Worm (Caenorhabditis elegans): ENCODE measurements around the gene coq-6.

coq-6 gene

ce11 chrV:9326903-9327302 lies 9.7 kb upstream of the coq-6 start:
- TF ChIP-seq egl-13 (tag; optimal IDR thresholded peaks at IDR 0.05) (no peak), F16B12.6 (tag; optimal IDR thresholded peaks at IDR 0.05) (no peak), lin-13 (GFP tag; optimal IDR thresholded peaks at IDR 0.05) (no peak), lin-15B (tag; optimal IDR thresholded peaks at IDR 0.05) (no peak), blmp-1 (tag; optimal IDR thresholded peaks at IDR 0.05) (no peak), nhr-85 (tag) (no peak), xbp-1 (tag; optimal IDR thresholded peaks at IDR 0.05) (no peak)

ce11 chrV:9327691-9328090 lies 8.9 kb upstream of the coq-6 start:
- no peak for TF ChIP-seq tlp-1 (tag; optimal IDR thresholded peaks at IDR 0.05)
- TF ChIP-seq aha-1 (tag; optimal IDR thresholded peaks at IDR 0.05) = no peak
- TF ChIP-seq sptf-1 (tag; optimal IDR thresholded peaks at IDR 0.05) = no peak
- no peak for TF ChIP-seq lir-3 (tag; optimal IDR thresholded peaks at IDR 0.05; ENCODE audit: poor library complexity)
- TF ChIP-seq nhr-12 (tag; optimal IDR thresholded peaks at IDR 0.05) = no peak
- TF ChIP-seq pag-3 (tag; optimal IDR thresholded peaks at IDR 0.05; ENCODE audit: borderline replicate concordance, insufficient read depth) = no peak
- TF ChIP-seq hpl-2 (GFP tag; optimal IDR thresholded peaks at IDR 0.05) = no peak
- TF ChIP-seq mep-1 (tag; optimal IDR thresholded peaks at IDR 0.05) = peak; percentile 4
- TF ChIP-seq ceh-88 (GFP tag; IDR thresholded peaks at IDR 0.05) = no peak
- TF ChIP-seq vab-15 (tag; optimal IDR thresholded peaks at IDR 0.05) = no peak
- TF ChIP-seq irx-1 (tag; optimal IDR thresholded peaks at IDR 0.05) = no peak
- TF ChIP-seq fkh-4 (tag; optimal IDR thresholded peaks at IDR 0.05; ENCODE audit: borderline replicate concordance) = no peak
- TF ChIP-seq hlh-4 (tag; optimal IDR thresholded peaks at IDR 0.05) = no peak
- TF ChIP-seq fos-1 (tag; optimal IDR thresholded peaks at IDR 0.05) = no peak
- TF ChIP-seq efl-3 (GFP tag; optimal IDR thresholded peaks at IDR 0.05) = no peak
- no peak for TF ChIP-seq ztf-11 (tag; optimal IDR thresholded peaks at IDR 0.05)
- no peak for TF ChIP-seq xbp-1 (tag; optimal IDR thresholded peaks at IDR 0.05)
- TF ChIP-seq unc-86 (tag; optimal IDR thresholded peaks at IDR 0.05) = no peak
- TF ChIP-seq ztf-4 (tag; optimal IDR thresholded peaks at IDR 0.05) = no peak
- peak; percentile 13 for TF ChIP-seq nhr-71 (tag; optimal IDR thresholded peaks at IDR 0.05)
- no peak for TF ChIP-seq unc-130 (tag; optimal IDR thresholded peaks at IDR 0.05)
- TF ChIP-seq unc-30 (tag; optimal IDR thresholded peaks at IDR 0.05) = no peak
- TF ChIP-seq lin-14 (GFP tag; optimal IDR thresholded peaks at IDR 0.05) = peak; percentile 45
- peak in 3 of 6 experiments; percentile 16 to 40 (median 23) for TF ChIP-seq elt-3 (tag; optimal IDR thresholded peaks at IDR 0.05)
- TF ChIP-seq lin-39 (tag; optimal IDR thresholded peaks at IDR 0.05) = no peak
- no peak for TF ChIP-seq dpl-1 (GFP tag; optimal IDR thresholded peaks at IDR 0.05)
- TF ChIP-seq isw-1 (GFP tag; IDR thresholded peaks at IDR 0.05) = no peak
- TF ChIP-seq ceh-8 (GFP tag; optimal IDR thresholded peaks at IDR 0.05) = no peak
- TF ChIP-seq zag-1 (tag; optimal IDR thresholded peaks at IDR 0.05) = no peak
- TF ChIP-seq zip-4 (GFP tag; optimal IDR thresholded peaks at IDR 0.05) = no peak
- no peak for TF ChIP-seq nhr-47 (tag; optimal IDR thresholded peaks at IDR 0.05)
- no peak for TF ChIP-seq unc-98 (GFP tag; IDR thresholded peaks at IDR 0.05)
- peak; percentile 71 for TF ChIP-seq nhr-85 (tag)
- TF ChIP-seq blmp-1 (tag; optimal IDR thresholded peaks at IDR 0.05) = peak; percentile 51
- no peak for TF ChIP-seq fkh-10 (GFP tag; optimal IDR thresholded peaks at IDR 0.05)
- no peak for TF ChIP-seq rnt-1 (tag; optimal IDR thresholded peaks at IDR 0.05)
- no peak for TF ChIP-seq ama-1 (optimal IDR thresholded peaks at IDR 0.05)
- TF ChIP-seq elt-2 (tag; optimal IDR thresholded peaks at IDR 0.05) = peak; percentile 23
- TF ChIP-seq snu-23 (GFP tag; optimal IDR thresholded peaks at IDR 0.05) = peak; percentile 15
- no peak for TF ChIP-seq tbx-2 (tag; optimal IDR thresholded peaks at IDR 0.05)
- no peak for TF ChIP-seq nhr-19 (GFP tag; conservative IDR thresholded peaks at IDR 0.05)
- no peak for TF ChIP-seq nhr-11 (tag; optimal IDR thresholded peaks at IDR 0.05)
- TF ChIP-seq hlh-17 (GFP tag; optimal IDR thresholded peaks at IDR 0.05; ENCODE audit: borderline replicate concordance) = no peak
- peak; percentile 15 for TF ChIP-seq nhr-20 (tag; optimal IDR thresholded peaks at IDR 0.05)
- no peak for TF ChIP-seq ceh-90 (tag; optimal IDR thresholded peaks at IDR 0.05)
- TF ChIP-seq mef-2 (tag; optimal IDR thresholded peaks at IDR 0.05) = no peak
- TF ChIP-seq nhr-76 (tag; optimal IDR thresholded peaks at IDR 0.05) = no peak
- no peak for TF ChIP-seq nhr-77 (tag; optimal IDR thresholded peaks at IDR 0.05)

Measured in whole organism, L1 larva.